Fruit fly (Drosophila melanogaster) whole organism, embryonic: ENCODE measurements around the gene Pif1A.

Experiments used
- Ada2b ChIP-seq: fragments of 200-800 bp; sonication (Bioruptor generic); IDR thresholded peaks from 2 replicates; pipeline ENCODE4 v1.3.6; 2022; ENCODE audit warnings: missing biosample characterization, missing genetic modification characterization
- Atf6 ChIP-seq: fragments of 200-800 bp; sonication (Bioruptor generic); IDR thresholded peaks from 2 replicates; pipeline ENCODE4 v1.3.6; 2022; ENCODE audit warnings: missing biosample characterization, missing genetic modification characterization
- BEAF-32 ChIP-seq: fragments of 200-800 bp; sonication (Bioruptor generic); optimal IDR thresholded peaks from 3 replicates; lab custom pipeline; 2017; ENCODE audit warnings: missing biosample characterization, missing genetic modification characterization, mild to moderate bottlenecking, moderate library complexity, missing genetic modification reagents
- BtbVII ChIP-seq: fragments of 200-800 bp; sonication (Bioruptor generic); optimal IDR thresholded peaks from 3 replicates; lab custom pipeline; 2017; ENCODE audit warnings: missing biosample characterization, mild to moderate bottlenecking, missing genetic modification characterization
- CG16779 ChIP-seq: fragments of 200-800 bp; sonication (Bioruptor generic); IDR thresholded peaks from 2 replicates; pipeline ENCODE4 v1.3.6; 2022; ENCODE audit warnings: missing biosample characterization, missing genetic modification characterization
- CG16863 ChIP-seq: fragments of 200-800 bp; sonication (Bioruptor generic); optimal IDR thresholded peaks from 3 replicates; lab custom pipeline; 2016; ENCODE audit warnings: missing biosample characterization, missing genetic modification characterization
- CG17328 ChIP-seq: fragments of 200-800 bp; sonication (Bioruptor generic); IDR thresholded peaks from 2 replicates; pipeline ENCODE4 v1.3.6; 2022; ENCODE audit warnings: missing biosample characterization, missing genetic modification characterization
- CG17385 ChIP-seq: fragments of 200-800 bp; sonication (Bioruptor generic); optimal IDR thresholded peaks from 3 replicates; lab custom pipeline; 2018; ENCODE audit warnings: missing biosample characterization, mild to moderate bottlenecking, missing genetic modification characterization
- CG2712 ChIP-seq: fragments of 200-800 bp; optimal IDR thresholded peaks from 3 replicates; lab custom pipeline; 2019; ENCODE audit warnings: missing biosample characterization, mild to moderate bottlenecking, missing genetic modification characterization, moderate library complexity
- CG30431 ChIP-seq: fragments of 200-800 bp; sonication (Bioruptor generic); optimal IDR thresholded peaks from 2 replicates; lab custom pipeline; 2017; ENCODE audit warnings: missing biosample characterization, missing genetic modification characterization
- CG32767 ChIP-seq: fragments of 200-800 bp; sonication (Bioruptor generic); IDR thresholded peaks from 2 replicates; pipeline ENCODE4 v1.3.6; 2022; ENCODE audit warnings: missing biosample characterization, missing genetic modification characterization
- CG3407 ChIP-seq: fragments of 200-800 bp; sonication (Bioruptor generic); optimal IDR thresholded peaks from 2 replicates; lab custom pipeline; 2018; ENCODE audit warnings: missing biosample characterization, mild to moderate bottlenecking, missing genetic modification characterization
- CG3995 ChIP-seq: fragments of 200-800 bp; sonication (Bioruptor generic); optimal IDR thresholded peaks from 3 replicates; lab custom pipeline; 2016; ENCODE audit warnings: missing biosample characterization, missing genetic modification characterization
- CG4282 ChIP-seq: fragments of 200-800 bp; sonication (Bioruptor generic); optimal IDR thresholded peaks from 2 replicates; lab custom pipeline; 2016; ENCODE audit warnings: missing biosample characterization, missing genetic modification characterization
- CG6791 ChIP-seq: fragments of 200-800 bp; sonication (Bioruptor generic); IDR thresholded peaks from 3 replicates; pipeline ENCODE4 v1.3.6; 2022; ENCODE audit warnings: missing biosample characterization, missing genetic modification characterization; ENCODE audit not compliant: partially characterized antibody
- CG9817 ChIP-seq: fragments of 200-800 bp; sonication (Bioruptor generic); optimal IDR thresholded peaks from 2 replicates; lab custom pipeline; 2018; ENCODE audit warnings: missing biosample characterization, mild to moderate bottlenecking, missing genetic modification characterization, moderate library complexity
- CHES-1-like ChIP-seq: fragments of 200-800 bp; sonication (Bioruptor generic); optimal IDR thresholded peaks from 2 replicates; lab custom pipeline; 2016; ENCODE audit warnings: missing biosample characterization, missing genetic modification characterization
- D19B ChIP-seq: fragments of 200-800 bp; sonication (Bioruptor generic); optimal IDR thresholded peaks from 2 replicates; lab custom pipeline; 2017; ENCODE audit warnings: missing biosample characterization, mild to moderate bottlenecking, missing genetic modification characterization
- Dbx ChIP-seq: fragments of 200-800 bp; sonication (Bioruptor generic); IDR thresholded peaks from 3 replicates; pipeline ENCODE4 v1.3.6; 2022; ENCODE audit warnings: missing biosample characterization, missing genetic modification characterization
- Ets65A ChIP-seq: fragments of 200-800 bp; sonication (Bioruptor generic); peaks from one replicate; lab custom pipeline; 2016; ENCODE audit warnings: missing biosample characterization, missing genetic modification characterization
- Fer3 ChIP-seq: fragments of 200-800 bp; sonication (Bioruptor generic); optimal IDR thresholded peaks from 2 replicates; lab custom pipeline; 2018; ENCODE audit warnings: missing biosample characterization, mild to moderate bottlenecking, missing genetic modification characterization, moderate library complexity
- H15 ChIP-seq: fragments of 200-800 bp; sonication (Bioruptor generic); IDR thresholded peaks from 3 replicates; pipeline ENCODE4 v1.3.6; 2022; ENCODE audit warnings: missing biosample characterization, missing genetic modification characterization
- HLHmδ ChIP-seq: fragments of 200-800 bp; sonication (Bioruptor generic); optimal IDR thresholded peaks from 2 replicates; lab custom pipeline; 2018; ENCODE audit warnings: missing biosample characterization, mild to moderate bottlenecking, missing genetic modification characterization, moderate library complexity
- HmgZ ChIP-seq: fragments of 200-800 bp; sonication (Bioruptor generic); optimal IDR thresholded peaks from 2 replicates; lab custom pipeline; 2018; ENCODE audit warnings: missing biosample characterization, mild to moderate bottlenecking, missing genetic modification characterization
- Hsf ChIP-seq: fragments of 200-800 bp; sonication (Bioruptor generic); optimal IDR thresholded peaks from 3 replicates; lab custom pipeline; 2016; ENCODE audit warnings: missing biosample characterization, missing genetic modification characterization
- Lhr ChIP-seq: fragments of 200-800 bp; sonication (Bioruptor generic); optimal IDR thresholded peaks from 3 replicates; lab custom pipeline; 2017; ENCODE audit warnings: mild to moderate bottlenecking, missing biosample characterization, missing genetic modification reagents, missing genetic modification characterization
- NC2α ChIP-seq: fragments of 200-800 bp; sonication (Bioruptor generic); optimal IDR thresholded peaks from 2 replicates; lab custom pipeline; 2016; ENCODE audit warnings: missing biosample characterization, missing genetic modification characterization
- NFAT ChIP-seq: fragments of 200-800 bp; sonication (Bioruptor generic); IDR thresholded peaks from 2 replicates; pipeline ENCODE4 v1.3.6; 2022; ENCODE audit warnings: missing biosample characterization, missing genetic modification characterization
- Ptx1 ChIP-seq: fragments of 200-800 bp; sonication (Bioruptor generic); IDR thresholded peaks from 2 replicates; pipeline ENCODE4 v1.3.6; 2022; ENCODE audit warnings: missing biosample characterization, missing genetic modification characterization
- al ChIP-seq: fragments of 200-800 bp; sonication (Bioruptor generic); IDR thresholded peaks from 2 replicates; pipeline ENCODE4 v1.3.6; 2022; ENCODE audit warnings: missing biosample characterization, missing genetic modification characterization
- ase ChIP-seq: fragments of 200-800 bp; sonication (Bioruptor generic); IDR thresholded peaks from 3 replicates; pipeline ENCODE4 v1.3.6; 2022; ENCODE audit warnings: missing biosample characterization, missing genetic modification characterization
- bowl ChIP-seq: fragments of 200-800 bp; sonication (Bioruptor generic); IDR thresholded peaks from 2 replicates; pipeline ENCODE4 v1.3.6; 2022; ENCODE audit warnings: missing biosample characterization, missing genetic modification characterization
- btn ChIP-seq: fragments of 200-800 bp; sonication (Bioruptor generic); optimal IDR thresholded peaks from 2 replicates; lab custom pipeline; 2016; ENCODE audit warnings: missing biosample characterization, missing genetic modification characterization
- chn ChIP-seq: fragments of 200-800 bp; sonication (Bioruptor generic); optimal IDR thresholded peaks from 2 replicates; lab custom pipeline; 2016; ENCODE audit warnings: missing biosample characterization, missing genetic modification characterization
- da ChIP-seq: fragments of 200-800 bp; sonication (Bioruptor generic); optimal IDR thresholded peaks from 2 replicates; lab custom pipeline; 2016; ENCODE audit warnings: missing biosample characterization, missing genetic modification characterization
- dati ChIP-seq: fragments of 200-800 bp; sonication (Bioruptor generic); IDR thresholded peaks from 2 replicates; pipeline ENCODE4 v1.3.6; 2022; ENCODE audit warnings: missing biosample characterization, missing genetic modification characterization
- dimm ChIP-seq: fragments of 200-800 bp; sonication (Bioruptor generic); IDR thresholded peaks from 2 replicates; pipeline ENCODE4 v1.3.6; 2022; ENCODE audit warnings: missing biosample characterization, missing genetic modification characterization
- dmrt99B ChIP-seq: fragments of 200-800 bp; sonication (Bioruptor generic); optimal IDR thresholded peaks from 2 replicates; lab custom pipeline; 2018; ENCODE audit warnings: missing biosample characterization, mild to moderate bottlenecking, missing genetic modification characterization, moderate library complexity
- gce ChIP-seq: fragments of 200-800 bp; sonication (Bioruptor generic); IDR thresholded peaks from 3 replicates; pipeline ENCODE4 v1.3.6; 2022; ENCODE audit warnings: missing biosample characterization, missing genetic modification characterization
- gcm2 ChIP-seq: fragments of 200-800 bp; sonication (Bioruptor generic); optimal IDR thresholded peaks from 2 replicates; lab custom pipeline; 2016; ENCODE audit warnings: missing biosample characterization, missing genetic modification characterization
- gro ChIP-seq: fragments of 200-800 bp; sonication (Bioruptor generic); optimal IDR thresholded peaks from 2 replicates; lab custom pipeline; 2016; ENCODE audit warnings: missing biosample characterization, missing genetic modification characterization
- phol ChIP-seq: fragments of 200-800 bp; sonication (Bioruptor generic); optimal IDR thresholded peaks from 3 replicates; lab custom pipeline; 2018; ENCODE audit warnings: missing biosample characterization, mild to moderate bottlenecking, missing genetic modification characterization, moderate library complexity
- pita ChIP-seq: fragments of 200-800 bp; sonication (Bioruptor generic); optimal IDR thresholded peaks from 2 replicates; lab custom pipeline; 2017; ENCODE audit warnings: missing biosample characterization, mild to moderate bottlenecking, missing genetic modification characterization
- sc ChIP-seq, 3 experiments: fragments of >200 bp in 2 of 3; fragments of 200-800 bp in 1 of 3; sonication (Bioruptor generic) in 1 of 3; optimal IDR thresholded peaks; 2 replicates in 2 of 3; 3 replicates in 1 of 3; lab custom pipeline; 2017; ENCODE audit warnings: mild to moderate bottlenecking in 1 of 3, missing biosample characterization in 1 of 3, missing genetic modification characterization in 1 of 3, missing genetic modification reagents in 1 of 3
- shn ChIP-seq: fragments of 200-800 bp; sonication (Bioruptor generic); optimal IDR thresholded peaks from 3 replicates; lab custom pipeline; 2016; ENCODE audit warnings: missing biosample characterization, missing genetic modification characterization
- sisA ChIP-seq: fragments of 200-800 bp; sonication (Bioruptor generic); IDR thresholded peaks from 2 replicates; pipeline ENCODE4 v1.3.6; 2022; ENCODE audit warnings: missing biosample characterization, missing genetic modification characterization
- stwl ChIP-seq: fragments of 200-800 bp; sonication (Bioruptor generic); optimal IDR thresholded peaks from 3 replicates; lab custom pipeline; 2018; ENCODE audit warnings: missing biosample characterization, mild to moderate bottlenecking, missing genetic modification characterization, moderate library complexity
- tgo ChIP-seq: fragments of 200-800 bp; sonication (Bioruptor generic); IDR thresholded peaks from 3 replicates; pipeline ENCODE4 v1.3.6; 2022; ENCODE audit warnings: missing biosample characterization, missing genetic modification characterization
- zen ChIP-seq: fragments of 200-800 bp; sonication (Bioruptor generic); optimal IDR thresholded peaks from 3 replicates; lab custom pipeline; 2018; ENCODE audit warnings: missing biosample characterization, mild to moderate bottlenecking, missing genetic modification characterization, moderate library complexity
- zen2 ChIP-seq: fragments of 200-800 bp; sonication (Bioruptor generic); IDR thresholded peaks from 3 replicates; pipeline ENCODE4 v1.3.6; 2022; ENCODE audit warnings: missing biosample characterization, missing genetic modification characterization; ENCODE audit not compliant: partially characterized antibody

Gene Pif1A

dm6 chr3R:8820428-8820912 is 19.5 kb upstream of the Pif1A start, which contains the start of gene aqz (continued):
- peak; percentile 84 for TF ChIP-seq stwl (tag; lab: Kevin White, UChicago)
- peak; percentile 45 for TF ChIP-seq Hsf (GFP tag; lab: Kevin White, UChicago)
- TF ChIP-seq gce = no peak; the same call in 2 of the 3 replicates
- TF ChIP-seq HLHmδ (GFP tag; lab: Kevin White, UChicago) = peak; percentile 81
- peak; percentile 24; the same call in 1 of the 2 replicates for TF ChIP-seq Ada2b (GFP tag; lab: Robert Waterston, UW)
- TF ChIP-seq CG3995 = no peak
- TF ChIP-seq sisA (GFP tag; lab: Robert Waterston, UW) = peak; percentile 52
- TF ChIP-seq CHES-1-like (GFP tag; lab: Kevin White, UChicago) = peak; percentile 73
- TF ChIP-seq da (GFP tag; lab: Kevin White, UChicago) = peak; percentile 46
- no peak for TF ChIP-seq dimm
- peak; percentile 72 for TF ChIP-seq NFAT (GFP tag; lab: Robert Waterston, UW)
- TF ChIP-seq bowl (GFP tag; lab: Robert Waterston, UW) = peak; percentile 46; the same call in 1 of the 2 replicates
- peak; percentile 22 for TF ChIP-seq BtbVII (GFP tag; lab: Kevin White, UChicago)
- TF ChIP-seq CG16779 (GFP tag; lab: Robert Waterston, UW) = peak; percentile 49; the same call in 1 of the 2 replicates
- TF ChIP-seq Fer3 = peak; percentile 43

dm6 chr3R:8819551-8820057 is 18.6 kb upstream of the Pif1A start:
- TF ChIP-seq CG9817 (no peak), CG2712 (no peak), ase (no peak), gcm2 (peak; percentile 26), Ptx1 (GFP tag; lab: Robert Waterston, UW) (no peak), zen (tag; lab: Kevin White, UChicago) (peak; percentile 46), HmgZ (tag; lab: Kevin White, UChicago) (no peak), Dbx (peak; percentile 52; the same call in 1 of the 3 replicates), phol (tag; lab: Kevin White, UChicago) (no peak), da (GFP tag; lab: Kevin White, UChicago) (no peak), tgo (GFP tag; lab: Robert Waterston, UW) (no peak), dati (no peak), Ets65A (GFP tag; lab: Kevin White, UChicago) (no peak), CG3407 (no peak), CG32767 (GFP tag; lab: Robert Waterston, UW) (no peak), pita (GFP tag; lab: Kevin White, UChicago) (no peak), D19B (GFP tag; lab: Kevin White, UChicago) (no peak), shn (GFP tag; lab: Kevin White, UChicago) (no peak), chn (GFP tag; lab: Kevin White, UChicago) (no peak), sc (optimal IDR thresholded peaks at IDR 0.05; lab: Kevin White, UChicago) (no peak), sc (GFP tag; optimal IDR thresholded peaks at IDR 0.05; lab: Kevin White, UChicago) (no peak), CG30431 (GFP tag; lab: Kevin White, UChicago) (no peak), NC2α (GFP tag; lab: Kevin White, UChicago) (peak; percentile 46), zen2 (GFP tag; lab: Robert Waterston, UW) (no peak), H15 (GFP tag; lab: Robert Waterston, UW) (no peak), al (GFP tag; lab: Robert Waterston, UW) (no peak), CG16863 (peak; percentile 43), BEAF-32 (GFP tag; lab: Kevin White, UChicago) (no peak), btn (no peak), gro (no peak), CG17328 (GFP tag; lab: Robert Waterston, UW) (no peak), Atf6 (GFP tag; lab: Robert Waterston, UW) (peak; percentile 69), Lhr (no peak), CG6791 (no peak), CG17385 (GFP tag; lab: Kevin White, UChicago) (no peak), dmrt99B (tag; lab: Kevin White, UChicago) (no peak), CG4282 (peak; percentile 36)
